Worm (Caenorhabditis elegans) whole organism, L1 larva: ENCODE measurements around the gene K06H6.1.

Source experiments
- C34B4.2 ChIP-seq: sonication (generic microtip); optimal IDR thresholded peaks from 2 replicates; lab custom pipeline; 2017; ENCODE audit warnings: mild to moderate bottlenecking, missing genetic modification characterization, missing compliant biosample characterization
- Y116A8C.19 ChIP-seq: sonication (generic microtip); optimal IDR thresholded peaks from 2 replicates; lab custom pipeline; 2016; ENCODE audit warnings: missing compliant biosample characterization, missing genetic modification characterization, borderline replicate concordance
- alr-1 ChIP-seq: fragments of 200-800 bp; sonication (Bioruptor generic); optimal IDR thresholded peaks from 2 replicates; lab custom pipeline; 2018; ENCODE audit warnings: borderline replicate concordance, mild to moderate bottlenecking, missing genetic modification characterization, missing compliant biosample characterization
- ama-1 ChIP-seq: fragments of 150-350 bp; optimal IDR thresholded peaks from 2 replicates; lab custom pipeline; 2014
- blmp-1 ChIP-seq: fragments of 150-350 bp; optimal IDR thresholded peaks from 2 replicates; lab custom pipeline; 2014; ENCODE audit warnings: missing biosample characterization, missing genetic modification characterization
- ceh-63 ChIP-seq: fragments of 200-800 bp; sonication (Bioruptor generic); optimal IDR thresholded peaks from 2 replicates; lab custom pipeline; 2018; ENCODE audit warnings: mild to moderate bottlenecking, missing genetic modification characterization, missing compliant biosample characterization
- ceh-90 ChIP-seq: sonication (generic microtip); optimal IDR thresholded peaks from 2 replicates; lab custom pipeline; 2016; ENCODE audit warnings: missing genetic modification characterization, missing compliant biosample characterization
- dsc-1 ChIP-seq: sonication (generic microtip); optimal IDR thresholded peaks from 2 replicates; lab custom pipeline; 2016; ENCODE audit warnings: mild to moderate bottlenecking, missing genetic modification characterization, missing compliant biosample characterization
- efl-3 ChIP-seq: fragments of 200-800 bp; sonication (Bioruptor generic); optimal IDR thresholded peaks from 2 replicates; lab custom pipeline; 2018; ENCODE audit warnings: mild to moderate bottlenecking, missing genetic modification characterization, missing compliant biosample characterization
- egl-13 ChIP-seq: sonication (generic microtip); optimal IDR thresholded peaks from 2 replicates; lab custom pipeline; 2016; ENCODE audit warnings: missing genotype, missing genetic modification reagents, missing genetic modification characterization, missing compliant biosample characterization
- egl-27 ChIP-seq, 2 experiments: fragments of 150-350 bp in 1 of 2; sonication (generic microtip); optimal IDR thresholded peaks; 3 replicates each; lab custom pipeline; 2017 to 2018; ENCODE audit warnings: missing biosample characterization in 2 of 2, missing genetic modification characterization in 2 of 2, missing genetic modification reagents in 2 of 2
- elt-2 ChIP-seq: sonication (generic microtip); optimal IDR thresholded peaks from 2 replicates; lab custom pipeline; 2016; ENCODE audit warnings: missing genetic modification characterization, mild to moderate bottlenecking, inconsistent platforms, missing compliant biosample characterization, missing genetic modification reagents
- fkh-10 ChIP-seq: sonication (generic microtip); optimal IDR thresholded peaks from 2 replicates; lab custom pipeline; 2017; ENCODE audit warnings: missing biosample characterization, missing genetic modification reagents, missing genetic modification characterization
- hlh-17 ChIP-seq: fragments of 200-800 bp; sonication (Bioruptor generic); optimal IDR thresholded peaks from 2 replicates; lab custom pipeline; 2018; ENCODE audit warnings: missing genetic modification characterization, mild to moderate bottlenecking, missing compliant biosample characterization, moderate library complexity, borderline replicate concordance
- hlh-4 ChIP-seq: sonication (generic microtip); optimal IDR thresholded peaks from 2 replicates; lab custom pipeline; 2016; ENCODE audit warnings: mild to moderate bottlenecking, missing genetic modification characterization, missing compliant biosample characterization
- hpl-2 ChIP-seq: fragments of 150-350 bp; optimal IDR thresholded peaks from 2 replicates; lab custom pipeline; 2014; ENCODE audit warnings: missing biosample characterization, missing genetic modification reagents, missing genetic modification characterization
- irx-1 ChIP-seq: sonication (generic microtip); optimal IDR thresholded peaks from 2 replicates; lab custom pipeline; 2016; ENCODE audit warnings: missing genetic modification characterization, missing compliant biosample characterization
- lin-13 ChIP-seq: fragments of 150-350 bp; optimal IDR thresholded peaks from 2 replicates; lab custom pipeline; 2014; ENCODE audit warnings: missing biosample characterization, missing genetic modification reagents, missing genetic modification characterization
- lin-14 ChIP-seq: fragments of 200-800 bp; sonication (Bioruptor generic); optimal IDR thresholded peaks from 2 replicates; lab custom pipeline; 2018; ENCODE audit warnings: mild to moderate bottlenecking, missing genetic modification characterization, moderate library complexity, missing compliant biosample characterization
- lin-39 ChIP-seq: fragments of 150-350 bp; optimal IDR thresholded peaks from 2 replicates; lab custom pipeline; 2014; ENCODE audit warnings: missing biosample characterization, missing genetic modification reagents, missing genetic modification characterization
- lir-3 ChIP-seq: sonication (generic microtip); optimal IDR thresholded peaks from 2 replicates; lab custom pipeline; 2016; ENCODE audit warnings: mild to moderate bottlenecking, missing genetic modification characterization, moderate library complexity, missing compliant biosample characterization; ENCODE audit not compliant: poor library complexity
- mab-9 ChIP-seq: fragments of 200-800 bp; sonication (Bioruptor generic); IDR thresholded peaks from 2 replicates; pipeline ENCODE4 v1.3.6; 2022; ENCODE audit warnings: missing genetic modification reagents, missing genetic modification characterization, missing compliant biosample characterization
- nhr-11 ChIP-seq: fragments of 150-350 bp; optimal IDR thresholded peaks from 2 replicates; lab custom pipeline; 2014; ENCODE audit warnings: missing biosample characterization, missing genetic modification characterization
- nhr-19 ChIP-seq: fragments of 200-800 bp; sonication (Bioruptor generic); conservative IDR thresholded peaks from 2 replicates; pipeline ENCODE4 v1.3.6; 2022; ENCODE audit warnings: missing genetic modification characterization, missing compliant biosample characterization
- nhr-28 ChIP-seq: fragments of 150-350 bp; optimal IDR thresholded peaks from 2 replicates; lab custom pipeline; 2014; ENCODE audit warnings: missing biosample characterization, missing genetic modification characterization
- pag-3 ChIP-seq: sonication (generic microtip); optimal IDR thresholded peaks from 2 replicates; lab custom pipeline; 2017; ENCODE audit warnings: missing genetic modification characterization, mild to moderate bottlenecking, missing compliant biosample characterization, antibody characterized with exemption, borderline replicate concordance; ENCODE audit not compliant: insufficient read depth
- skn-1 ChIP-seq: fragments of 150-350 bp; optimal IDR thresholded peaks from 2 replicates; lab custom pipeline; 2014; ENCODE audit warnings: missing biosample characterization, missing genetic modification characterization
- snpc-4 ChIP-seq: fragments of 150-350 bp; optimal IDR thresholded peaks from 2 replicates; lab custom pipeline; 2014; ENCODE audit warnings: missing biosample characterization, missing genetic modification characterization
- sox-4 ChIP-seq: sonication (generic microtip); optimal IDR thresholded peaks from 2 replicates; lab custom pipeline; 2016; ENCODE audit warnings: missing genetic modification characterization, missing compliant biosample characterization
- swsn-7 ChIP-seq: sonication (generic microtip); optimal IDR thresholded peaks from 2 replicates; lab custom pipeline; 2016; ENCODE audit warnings: missing genetic modification characterization, missing compliant biosample characterization
- tbx-2 ChIP-seq: sonication (generic microtip); optimal IDR thresholded peaks from 2 replicates; lab custom pipeline; 2016; ENCODE audit warnings: missing genetic modification characterization, missing compliant biosample characterization
- unc-30 ChIP-seq: sonication (generic microtip); optimal IDR thresholded peaks from 2 replicates; lab custom pipeline; 2017; ENCODE audit warnings: missing biosample characterization, missing genetic modification characterization
- unc-86 ChIP-seq: sonication (generic microtip); optimal IDR thresholded peaks from 2 replicates; lab custom pipeline; 2016; ENCODE audit warnings: missing genetic modification characterization, missing compliant biosample characterization
- xbp-1 ChIP-seq: sonication (generic microtip); optimal IDR thresholded peaks from 2 replicates; lab custom pipeline; 2016; ENCODE audit warnings: missing genetic modification characterization, missing compliant biosample characterization
- zag-1 ChIP-seq: fragments of 150-350 bp; optimal IDR thresholded peaks from 2 replicates; lab custom pipeline; 2014; ENCODE audit warnings: missing biosample characterization, missing genetic modification characterization
- zip-4 ChIP-seq: fragments of 200-800 bp; sonication (Bioruptor generic); optimal IDR thresholded peaks from 2 replicates; lab custom pipeline; 2018; ENCODE audit warnings: mild to moderate bottlenecking, missing genetic modification characterization, moderate library complexity, missing compliant biosample characterization
- ztf-4 ChIP-seq: fragments of 150-350 bp; optimal IDR thresholded peaks from 2 replicates; lab custom pipeline; 2014; ENCODE audit warnings: missing biosample characterization, missing genetic modification characterization

Gene K06H6.1

DNA sequence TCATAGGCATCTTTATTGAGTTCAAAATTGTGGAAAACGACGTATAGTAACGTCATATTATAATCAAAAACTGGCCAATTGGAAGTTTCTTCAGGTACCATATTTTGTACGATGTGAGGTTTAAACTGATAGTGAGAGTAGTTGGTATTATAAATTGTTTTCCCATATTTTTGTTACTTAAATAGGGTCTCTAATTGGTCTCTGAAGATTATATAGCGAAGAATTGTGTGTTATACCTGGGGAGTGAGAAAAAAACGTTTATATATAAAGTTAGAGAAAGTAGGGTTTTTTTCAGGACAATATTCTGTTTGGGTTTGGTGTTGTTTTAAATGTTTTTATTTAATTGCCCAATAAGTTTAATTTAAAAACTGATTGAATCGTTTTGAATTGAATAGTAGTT is 37.0 kb downstream of the K06H6.1 start, which contains the start of gene srt-17:
Gene srt-17 (minus strand): TSS at position 101 of the 400 bp plus-strand sequence.
- TF ChIP-seq swsn-7 (tag; lab: Kevin White, UChicago): no peak
- no peak for TF ChIP-seq egl-13 (tag; lab: Kevin White, UChicago)
- no peak for TF ChIP-seq lin-13 (GFP tag; lab: Kevin White, UChicago)
- no peak for TF ChIP-seq mab-9 (GFP tag; lab: Robert Waterston, UW)
- no peak for TF ChIP-seq C34B4.2 (tag; lab: Kevin White, UChicago)
- TF ChIP-seq lir-3 (tag; lab: Kevin White, UChicago): no peak
- TF ChIP-seq unc-30: no peak
- no peak for TF ChIP-seq elt-2
- no peak for TF ChIP-seq fkh-10 (GFP tag; lab: Kevin White, UChicago)
- no peak for TF ChIP-seq dsc-1 (tag; lab: Kevin White, UChicago)
- TF ChIP-seq blmp-1 (tag; lab: Kevin White, UChicago): no peak
- no peak for TF ChIP-seq xbp-1
- TF ChIP-seq hlh-4: no peak
- TF ChIP-seq pag-3 (tag; lab: Kevin White, UChicago): no peak
- TF ChIP-seq snpc-4 (tag; lab: Kevin White, UChicago): no peak
- no peak for TF ChIP-seq irx-1
- no peak for TF ChIP-seq skn-1 (tag; lab: Kevin White, UChicago)
- TF ChIP-seq nhr-11 (tag; lab: Kevin White, UChicago): no peak
- no peak for TF ChIP-seq nhr-28 (tag; lab: Kevin White, UChicago)
- no peak for TF ChIP-seq Y116A8C.19 (tag; lab: Kevin White, UChicago)

DNA sequence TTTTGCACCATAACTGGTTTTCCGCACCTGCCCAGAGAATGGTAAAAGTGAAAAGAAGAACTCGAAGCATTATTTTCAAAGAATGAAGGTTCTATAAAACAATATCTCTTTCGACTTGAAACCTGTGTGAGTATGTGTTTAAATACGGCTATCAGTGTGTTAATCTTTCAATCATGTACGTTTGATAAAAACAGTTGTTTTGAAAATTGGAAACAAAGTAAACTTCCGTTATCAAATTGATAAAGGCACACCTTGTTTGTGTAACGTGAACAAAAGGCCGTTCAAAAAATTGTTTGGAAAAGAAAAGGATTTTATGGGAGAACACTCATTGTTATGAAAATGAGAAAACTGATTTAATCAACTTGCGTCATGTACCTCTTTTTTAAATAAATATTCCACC is 38.4 kb downstream of the K06H6.1 start, which contains the start of gene F48G7.7:
Gene F48G7.7 (minus strand): TSS at position 101 of the 400 bp plus-strand sequence.
- no peak for TF ChIP-seq ceh-63
- TF ChIP-seq lin-39 (tag; lab: Kevin White, UChicago): no peak
- no peak for TF ChIP-seq unc-86 (tag; lab: Kevin White, UChicago)
- no peak for TF ChIP-seq swsn-7 (tag; lab: Kevin White, UChicago)
- TF ChIP-seq snpc-4 (tag; lab: Kevin White, UChicago): no peak
- no peak for TF ChIP-seq efl-3 (GFP tag; lab: Kevin White, UChicago)
- no peak for TF ChIP-seq tbx-2 (tag; lab: Kevin White, UChicago)
- no peak for TF ChIP-seq hpl-2 (GFP tag; lab: Kevin White, UChicago)
- TF ChIP-seq zag-1 (tag; lab: Kevin White, UChicago): no peak
- no peak for TF ChIP-seq ceh-90
- no peak for TF ChIP-seq sox-4 (tag; lab: Kevin White, UChicago)
- TF ChIP-seq, all 84 proteins: peak for 0

DNA sequence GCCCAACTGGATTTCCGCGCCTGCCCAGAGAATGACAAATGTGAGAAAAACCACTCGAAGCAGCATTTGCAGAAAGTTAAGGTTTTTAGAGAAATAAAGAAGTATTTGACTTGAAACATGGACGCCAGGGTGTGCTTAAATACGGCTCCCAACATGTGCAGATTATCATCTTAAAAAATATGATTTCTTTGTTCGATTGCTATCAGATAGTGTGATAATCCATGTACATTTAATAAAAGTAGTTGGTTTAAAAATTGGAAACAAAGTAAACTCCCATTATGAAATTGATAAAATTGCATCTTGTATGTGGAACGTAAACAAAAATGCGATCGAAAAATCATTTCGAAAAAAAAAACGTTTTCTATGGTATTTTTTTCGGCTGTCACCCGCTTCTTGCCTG is 39.7 kb downstream of the K06H6.1 start, which contains the start of gene F48G7.8:
Gene F48G7.8 (minus strand): TSS at position 101 of the 400 bp plus-strand sequence.
- no peak for TF ChIP-seq ztf-4 (tag; lab: Kevin White, UChicago)
- TF ChIP-seq irx-1: no peak
- TF ChIP-seq lin-14 (GFP tag; lab: Kevin White, UChicago): no peak
- TF ChIP-seq ama-1 (lab: Kevin White, UChicago): no peak
- no peak for TF ChIP-seq zip-4 (GFP tag; lab: Kevin White, UChicago)
- no peak for TF ChIP-seq unc-30
- TF ChIP-seq hlh-17 (GFP tag; lab: Kevin White, UChicago): no peak

DNA sequence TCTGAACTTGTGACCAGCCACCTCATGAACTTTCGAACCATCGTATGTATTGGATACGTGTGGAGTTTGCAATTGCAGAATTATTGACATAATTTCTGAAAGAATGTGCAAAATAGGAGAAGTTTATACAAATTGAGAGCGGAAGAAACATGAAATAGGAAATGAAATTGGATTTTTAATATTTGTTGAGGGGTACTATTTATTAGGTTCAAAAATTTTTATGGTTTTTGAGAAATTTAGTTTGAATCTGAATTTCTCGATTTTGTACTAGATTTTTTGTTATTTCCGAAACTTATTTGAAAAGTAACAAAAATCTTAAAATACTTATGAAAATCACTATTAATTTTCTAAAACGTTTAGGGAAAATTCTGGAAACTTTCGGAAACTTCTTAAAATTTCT is 40.6 kb downstream of the K06H6.1 start, which contains the start of gene F48G7.9:
Gene F48G7.9 (minus strand): TSS at position 101 of the 400 bp plus-strand sequence.
- TF ChIP-seq alr-1 (tag; lab: Kevin White, UChicago) (no peak), nhr-19 (GFP tag; lab: Robert Waterston, UW) (no peak), snpc-4 (tag; lab: Kevin White, UChicago) (no peak), egl-27 (tag; optimal IDR thresholded peaks at IDR 0.05; lab: Kevin White, UChicago) (no peak), tbx-2 (tag; lab: Kevin White, UChicago) (no peak)
